Worm (Caenorhabditis elegans) whole organism, L4 larva: ENCODE results near the gene sec-6.
A peak's percentile ranks its signal among the peaks of the same experiment; 100 is the strongest.

Experiments used
- F10B5.3 ChIP-seq: sonication (generic microtip); optimal IDR thresholded peaks from 2 replicates; lab custom pipeline; 2016; ENCODE audit warnings: mild to moderate bottlenecking, missing genetic modification characterization, missing compliant biosample characterization
- F37D6.2 ChIP-seq: sonication (generic microtip); optimal IDR thresholded peaks from 2 replicates; lab custom pipeline; 2016; ENCODE audit warnings: mild to moderate bottlenecking, missing genetic modification characterization, missing compliant biosample characterization
- R02D3.7 ChIP-seq: fragments of 150-350 bp; sonication (generic microtip); optimal IDR thresholded peaks from 3 replicates; lab custom pipeline; 2014; ENCODE audit warnings: missing biosample characterization, missing genetic modification characterization
- T20F7.1 ChIP-seq: fragments of 200-800 bp; sonication (Bioruptor generic); optimal IDR thresholded peaks from 2 replicates; lab custom pipeline; 2018; ENCODE audit warnings: mild to moderate bottlenecking, missing genetic modification characterization, missing compliant biosample characterization
- T26A8.4 ChIP-seq: fragments of 200-800 bp; sonication (Bioruptor generic); IDR thresholded peaks from 2 replicates; pipeline ENCODE4 v1.3.6; 2022; ENCODE audit warnings: missing genetic modification characterization, missing compliant biosample characterization
- Y105C5A.15 ChIP-seq: fragments of 200-800 bp; sonication (Bioruptor generic); IDR thresholded peaks from 2 replicates; pipeline ENCODE4 v1.3.6; 2022; ENCODE audit warnings: missing genetic modification characterization, missing compliant biosample characterization
- Y75B8A.6 ChIP-seq: fragments of 200-800 bp; sonication (Bioruptor generic); IDR thresholded peaks from 2 replicates; pipeline ENCODE4 v1.3.6; 2022; ENCODE audit warnings: missing genetic modification reagents, missing genetic modification characterization, missing compliant biosample characterization
- aha-1 ChIP-seq: fragments of 150-350 bp; peaks from one replicate; lab custom pipeline; 2014; ENCODE audit warnings: missing biosample characterization, missing genetic modification characterization
- attf-4 ChIP-seq: sonication (generic microtip); optimal IDR thresholded peaks from 3 replicates; lab custom pipeline; 2017; ENCODE audit warnings: missing biosample characterization, missing genetic modification characterization
- ceh-20 ChIP-seq: fragments of 200-800 bp; sonication (Bioruptor generic); IDR thresholded peaks from 2 replicates; pipeline ENCODE4 v1.3.6; 2022; ENCODE audit warnings: missing genetic modification reagents, missing genetic modification characterization, missing compliant biosample characterization
- ceh-28 ChIP-seq: fragments of 150-350 bp; optimal IDR thresholded peaks from 2 replicates; lab custom pipeline; 2014; ENCODE audit warnings: missing biosample characterization, missing genetic modification reagents, missing genetic modification characterization
- ceh-62 ChIP-seq: sonication (generic microtip); optimal IDR thresholded peaks from 2 replicates; lab custom pipeline; 2017; ENCODE audit warnings: missing biosample characterization, missing genetic modification characterization
- cey-2 ChIP-seq: sonication (generic microtip); optimal IDR thresholded peaks from 3 replicates; lab custom pipeline; 2017; ENCODE audit warnings: missing genetic modification characterization, mild to moderate bottlenecking, missing compliant biosample characterization, antibody characterized with exemption, borderline replicate concordance; ENCODE audit not compliant: insufficient read depth
- daf-16 ChIP-seq, 3 experiments: sonication (generic microtip); optimal IDR thresholded peaks; 2 replicates each; lab custom pipeline; 2016 to 2017; ENCODE audit warnings: missing genetic modification characterization in 3 of 3, missing genetic modification reagents in 3 of 3, mild to moderate bottlenecking in 2 of 3, missing compliant biosample characterization in 2 of 3, missing biosample characterization in 1 of 3, moderate library complexity in 1 of 3
- daf-19 ChIP-seq: fragments of 200-800 bp; sonication (Bioruptor generic); conservative IDR thresholded peaks from 2 replicates; pipeline ENCODE4 v1.3.6; 2022; ENCODE audit warnings: missing genetic modification characterization, missing compliant biosample characterization
- dmd-8 ChIP-seq: fragments of 200-800 bp; sonication (Bioruptor generic); IDR thresholded peaks from 2 replicates; pipeline ENCODE4 v1.3.6; 2022; ENCODE audit warnings: missing genetic modification characterization, missing compliant biosample characterization
- dpl-1 ChIP-seq: fragments of 150-350 bp; optimal IDR thresholded peaks from 2 replicates; lab custom pipeline; 2014; ENCODE audit warnings: missing biosample characterization, missing genetic modification reagents, missing genetic modification characterization
- duxl-1 ChIP-seq: sonication (generic microtip); optimal IDR thresholded peaks from 2 replicates; lab custom pipeline; 2016; ENCODE audit warnings: mild to moderate bottlenecking, missing genetic modification characterization, moderate library complexity, missing compliant biosample characterization; ENCODE audit not compliant: poor library complexity
- dve-1 ChIP-seq: sonication (generic microtip); optimal IDR thresholded peaks from 2 replicates; lab custom pipeline; 2017; ENCODE audit warnings: antibody characterized with exemption, mild to moderate bottlenecking, missing genetic modification characterization, missing compliant biosample characterization; ENCODE audit not compliant: insufficient read depth
- fos-1 ChIP-seq: fragments of 150-350 bp; optimal IDR thresholded peaks from 2 replicates; lab custom pipeline; 2014; ENCODE audit warnings: missing biosample characterization, missing genetic modification characterization
- hif-1 ChIP-seq, 2 experiments: sonication (generic microtip); optimal IDR thresholded peaks; 2 replicates each; lab custom pipeline; 2016 to 2017; ENCODE audit warnings: missing compliant biosample characterization in 2 of 2, missing genetic modification characterization in 2 of 2, missing genetic modification reagents in 2 of 2, missing genotype in 2 of 2, mild to moderate bottlenecking in 1 of 2
- hlh-30 ChIP-seq: sonication (generic microtip); optimal IDR thresholded peaks from 2 replicates; lab custom pipeline; 2017; ENCODE audit warnings: antibody characterized with exemption, mild to moderate bottlenecking, missing genetic modification characterization, missing compliant biosample characterization; ENCODE audit not compliant: insufficient read depth
- hmg-1.1 ChIP-seq: fragments of 200-800 bp; sonication (Bioruptor generic); IDR thresholded peaks from 2 replicates; pipeline ENCODE4 v1.3.6; 2022; ENCODE audit warnings: missing genetic modification reagents, missing genetic modification characterization, missing compliant biosample characterization
- jun-1 ChIP-seq: fragments of 150-350 bp; optimal IDR thresholded peaks from 2 replicates; lab custom pipeline; 2014; ENCODE audit warnings: missing biosample characterization, missing genetic modification reagents, missing genetic modification characterization
- lim-7 ChIP-seq: fragments of 200-800 bp; sonication (Bioruptor generic); IDR thresholded peaks from 2 replicates; pipeline ENCODE4 v1.3.6; 2022; ENCODE audit warnings: missing genetic modification characterization, missing compliant biosample characterization
- lin-13 ChIP-seq: fragments of 150-350 bp; optimal IDR thresholded peaks from 2 replicates; lab custom pipeline; 2014; ENCODE audit warnings: missing biosample characterization, missing genetic modification reagents, missing genetic modification characterization
- lin-15B ChIP-seq: fragments of 150-350 bp; sonication (generic microtip); optimal IDR thresholded peaks from 3 replicates; lab custom pipeline; 2014; ENCODE audit warnings: missing biosample characterization, missing genetic modification characterization
- lin-38 ChIP-seq: fragments of 200-800 bp; sonication (Bioruptor generic); IDR thresholded peaks from 2 replicates; pipeline ENCODE4 v1.3.6; 2022; ENCODE audit warnings: missing genetic modification reagents, missing genetic modification characterization, missing compliant biosample characterization
- lsy-2 ChIP-seq, 2 experiments: fragments of 150-350 bp in 1 of 2; sonication (generic microtip) in 1 of 2; optimal IDR thresholded peaks; 2 replicates each; lab custom pipeline; 2014 to 2017; ENCODE audit warnings: missing biosample characterization in 2 of 2, missing genetic modification characterization in 2 of 2
- madf-9 ChIP-seq: fragments of 200-800 bp; sonication (Bioruptor generic); conservative IDR thresholded peaks from 2 replicates; pipeline ENCODE4 v1.3.6; 2022; ENCODE audit warnings: missing genetic modification reagents, missing genetic modification characterization, missing compliant biosample characterization
- mes-2 ChIP-seq: sonication (generic microtip); optimal IDR thresholded peaks from 2 replicates; lab custom pipeline; 2016; ENCODE audit warnings: missing genotype, mild to moderate bottlenecking, missing genetic modification characterization, missing compliant biosample characterization; ENCODE audit not compliant: poor library complexity, severe bottlenecking
- nhr-10 ChIP-seq: fragments of 150-350 bp; optimal IDR thresholded peaks from 2 replicates; lab custom pipeline; 2014; ENCODE audit warnings: missing biosample characterization, missing genetic modification characterization
- nhr-237 ChIP-seq: sonication (generic microtip); optimal IDR thresholded peaks from 2 replicates; lab custom pipeline; 2017; ENCODE audit warnings: missing biosample characterization, missing genetic modification characterization
- nhr-28 ChIP-seq: fragments of 150-350 bp; optimal IDR thresholded peaks from 2 replicates; lab custom pipeline; 2014; ENCODE audit warnings: missing biosample characterization, missing genetic modification characterization
- nhr-42 ChIP-seq: fragments of 200-800 bp; sonication (Bioruptor generic); IDR thresholded peaks from 2 replicates; pipeline ENCODE4 v1.3.6; 2022; ENCODE audit warnings: missing genetic modification characterization, missing compliant biosample characterization
- nhr-6 ChIP-seq: fragments of 150-350 bp; optimal IDR thresholded peaks from 2 replicates; lab custom pipeline; 2014; ENCODE audit warnings: missing biosample characterization, missing genetic modification characterization
- pqm-1 ChIP-seq: sonication (generic microtip); optimal IDR thresholded peaks from 2 replicates; lab custom pipeline; 2017; ENCODE audit warnings: missing biosample characterization, missing genetic modification characterization
- rbr-2 ChIP-seq: sonication (generic microtip); optimal IDR thresholded peaks from 2 replicates; lab custom pipeline; 2016; ENCODE audit warnings: missing genotype, missing genetic modification characterization, missing compliant biosample characterization
- spr-3 ChIP-seq: fragments of 200-800 bp; sonication (Bioruptor generic); optimal IDR thresholded peaks from 2 replicates; lab custom pipeline; 2018; ENCODE audit warnings: mild to moderate bottlenecking, missing genetic modification characterization, missing compliant biosample characterization
- unc-130 ChIP-seq: sonication (generic microtip); optimal IDR thresholded peaks from 2 replicates; lab custom pipeline; 2016; ENCODE audit warnings: missing genetic modification reagents, missing genetic modification characterization, missing compliant biosample characterization
- unc-62 ChIP-seq, 3 experiments: fragments of 150-350 bp in 1 of 3; sonication (generic microtip); optimal IDR thresholded peaks in 2 of 3; peaks in 1 of 3; 1 replicate in 1 of 3; 2 replicates in 2 of 3; lab custom pipeline; 2014 to 2017; ENCODE audit warnings: missing biosample characterization in 3 of 3, missing genetic modification characterization in 3 of 3, missing genetic modification reagents in 3 of 3, missing genotype in 1 of 3
- zfp-3 ChIP-seq: fragments of 200-800 bp; sonication (Bioruptor generic); conservative IDR thresholded peaks from 2 replicates; pipeline ENCODE4 v1.3.6; 2022; ENCODE audit warnings: missing genetic modification reagents, missing genetic modification characterization, missing compliant biosample characterization
- ztf-7 ChIP-seq: fragments of 150-350 bp; optimal IDR thresholded peaks from 2 replicates; lab custom pipeline; 2014; ENCODE audit warnings: missing biosample characterization, missing genetic modification characterization

sec-6 gene

DNA sequence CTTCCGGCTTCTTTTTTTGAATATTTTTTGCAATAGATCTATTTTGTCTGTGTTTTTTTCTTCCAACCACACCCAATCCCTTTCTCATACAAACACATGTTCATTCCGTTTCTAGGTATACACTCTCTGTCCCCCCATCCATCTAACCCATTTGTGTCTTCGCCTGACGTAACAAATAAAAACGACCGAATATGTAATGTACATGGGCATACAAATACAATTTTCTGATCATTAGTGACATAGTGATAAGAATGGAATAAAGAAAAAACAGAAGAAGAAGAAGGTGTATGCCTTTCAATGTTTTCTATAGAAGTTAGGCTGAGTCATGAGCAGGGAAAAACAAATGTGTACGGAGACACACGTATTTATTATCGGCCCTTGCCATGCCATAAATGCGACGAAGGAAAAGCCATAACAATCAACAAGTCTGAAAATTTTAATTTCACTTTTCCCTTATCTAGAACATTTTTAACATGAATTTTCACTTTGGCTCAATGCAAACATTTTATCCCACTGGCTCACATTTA, 25.6 kb upstream of the sec-6 start (continued):
- TF ChIP-seq spr-3 (no peak), T20F7.1 (GFP tag; lab: Kevin White, UChicago) (peak; percentile 27), nhr-10 (tag; lab: Kevin White, UChicago) (no peak), cey-2 (peak; percentile 6), pqm-1 (tag; lab: Kevin White, UChicago) (peak; percentile 30), lin-13 (GFP tag; lab: Kevin White, UChicago) (no peak), lin-38 (GFP tag; lab: Robert Waterston, UW) (no peak; the same call in 1 of the 2 replicates), dve-1 (tag; lab: Kevin White, UChicago) (peak; percentile 32), daf-16 (GFP tag; optimal IDR thresholded peaks at IDR 0.05; lab: Kevin White, UChicago) (no peak), daf-16 (tag; optimal IDR thresholded peaks at IDR 0.05; lab: Kevin White, UChicago) (peak; percentile 78)

DNA sequence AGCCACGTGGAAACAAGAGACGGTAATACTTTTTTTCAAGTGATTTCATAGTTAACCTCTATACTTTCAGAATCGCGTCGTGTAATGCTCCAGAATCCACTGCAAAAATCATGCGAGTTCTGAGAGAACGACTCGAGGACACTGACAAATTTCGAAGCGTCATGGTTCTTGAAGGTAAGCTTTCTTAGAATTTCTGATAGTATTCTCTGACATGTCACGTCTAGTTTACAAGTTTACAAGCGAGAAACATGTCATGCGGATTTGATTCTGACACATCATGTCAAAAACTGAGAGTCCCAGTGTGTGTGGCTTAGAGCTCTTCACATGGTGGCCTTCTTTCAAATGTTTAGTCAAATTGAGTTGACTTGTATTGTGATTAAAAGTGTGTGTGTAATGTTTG, 24.7 kb upstream of the sec-6 start:
- TF ChIP-seq hif-1 (tag; optimal IDR thresholded peaks at IDR 0.05; lab: Kevin White, UChicago) (no peak), rbr-2 (no peak), nhr-42 (no peak), Y75B8A.6 (GFP tag; lab: Robert Waterston, UW) (no peak), unc-62 (GFP tag; optimal IDR thresholded peaks at IDR 0.05 in 1 of 2; lab: Kevin White, UChicago) (peak in 1 of 2 experiments; percentile 89), unc-62 (tag; optimal IDR thresholded peaks at IDR 0.05; lab: Kevin White, UChicago) (no peak), hlh-30 (tag; lab: Kevin White, UChicago) (peak; percentile 19), nhr-237 (tag; lab: Kevin White, UChicago) (no peak), F37D6.2 (tag; lab: Kevin White, UChicago) (no peak)

DNA sequence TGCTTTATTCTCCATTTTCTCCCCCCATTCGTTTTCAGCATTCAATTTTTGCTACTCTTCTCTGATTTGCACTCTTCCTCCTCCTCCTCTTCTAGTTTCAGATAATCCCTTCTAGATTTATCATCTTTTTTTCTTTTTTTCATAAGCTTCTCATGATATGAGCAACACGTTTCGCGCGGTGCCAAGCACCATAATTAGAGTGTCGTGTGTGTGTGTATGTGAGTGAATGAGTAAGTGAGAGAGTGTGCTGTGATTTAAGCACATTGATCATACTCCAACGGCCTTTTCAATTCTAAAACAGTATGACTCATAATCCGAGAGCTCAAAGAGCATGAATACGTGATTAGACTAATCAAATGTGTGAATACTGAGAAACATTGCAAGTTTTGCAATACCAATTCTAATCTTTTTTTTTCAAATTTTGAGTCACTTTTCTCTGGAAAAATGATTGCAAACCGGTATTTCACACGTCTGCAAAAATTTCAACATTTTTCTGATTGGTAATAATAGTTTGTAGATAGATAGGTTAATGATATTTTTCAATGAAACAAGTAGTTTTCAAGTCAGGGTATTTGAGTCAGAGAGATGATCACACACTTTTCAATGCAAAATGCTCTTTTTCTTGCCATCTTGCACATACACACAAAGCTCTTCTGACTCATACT, 23.9 kb upstream of the sec-6 start:
- no peak for TF ChIP-seq lin-38 (GFP tag; lab: Robert Waterston, UW)
- TF ChIP-seq madf-9 (GFP tag; lab: Robert Waterston, UW), result no peak
- no peak for TF ChIP-seq rbr-2
- no peak for TF ChIP-seq T20F7.1 (GFP tag; lab: Kevin White, UChicago)
- no peak for TF ChIP-seq spr-3
- no peak for TF ChIP-seq attf-4 (tag; lab: Kevin White, UChicago)
- no peak for TF ChIP-seq ceh-62 (tag; lab: Kevin White, UChicago)
- TF ChIP-seq lim-7 (GFP tag; lab: Robert Waterston, UW), result no peak
- TF ChIP-seq hif-1 (tag; optimal IDR thresholded peaks at IDR 0.05; lab: Kevin White, UChicago), result peak in 1 of 2 experiments; percentile 13
- peak; percentile 67 for TF ChIP-seq nhr-6
- no peak for TF ChIP-seq ztf-7 (tag; lab: Kevin White, UChicago)
- no peak for TF ChIP-seq hmg-1.1
- peak in 1 of 2 experiments; percentile 96 for TF ChIP-seq unc-62 (GFP tag; optimal IDR thresholded peaks at IDR 0.05 in 1 of 2; lab: Kevin White, UChicago)
- no peak for TF ChIP-seq unc-62 (tag; optimal IDR thresholded peaks at IDR 0.05; lab: Kevin White, UChicago)
- no peak for TF ChIP-seq daf-19 (GFP tag; lab: Robert Waterston, UW)
- TF ChIP-seq fos-1 (tag; lab: Kevin White, UChicago), result no peak
- no peak for TF ChIP-seq dpl-1 (GFP tag; lab: Kevin White, UChicago)
- TF ChIP-seq ceh-28 (tag; lab: Kevin White, UChicago), result no peak
- TF ChIP-seq F10B5.3, result no peak
- no peak for TF ChIP-seq jun-1 (tag; lab: Kevin White, UChicago)
- TF ChIP-seq nhr-237 (tag; lab: Kevin White, UChicago), result no peak
- TF ChIP-seq lin-15B (tag; lab: Kevin White, UChicago), result no peak
- peak; percentile 38 for TF ChIP-seq hlh-30 (tag; lab: Kevin White, UChicago)
- no peak for TF ChIP-seq dmd-8 (GFP tag; lab: Robert Waterston, UW)
- TF ChIP-seq unc-130 (GFP tag; lab: Kevin White, UChicago), result no peak
- TF ChIP-seq aha-1 (tag; lab: Kevin White, UChicago), result peak; percentile 65
- peak; percentile 7 for TF ChIP-seq mes-2 (tag; lab: Kevin White, UChicago)
- no peak for TF ChIP-seq R02D3.7
- TF ChIP-seq Y105C5A.15, result no peak
- no peak for TF ChIP-seq duxl-1 (tag; lab: Kevin White, UChicago)
- peak in 1 of 2 experiments; percentile 2 for TF ChIP-seq lsy-2 (tag; optimal IDR thresholded peaks at IDR 0.05; lab: Kevin White, UChicago)
- TF ChIP-seq nhr-28 (tag; lab: Kevin White, UChicago), result no peak
- TF ChIP-seq ceh-20 (GFP tag; lab: Robert Waterston, UW), result no peak
- no peak for TF ChIP-seq T26A8.4 (GFP tag; lab: Robert Waterston, UW)
- no peak for TF ChIP-seq zfp-3 (GFP tag; lab: Robert Waterston, UW)
- TF ChIP-seq nhr-42, result no peak
